Worm (Caenorhabditis elegans) whole organism, young adult: ENCODE measurements around the gene hrde-2.

Experiments
- ZK185.1 ChIP-seq: sonication (generic microtip); optimal IDR thresholded peaks from 2 replicates; lab custom pipeline; 2016; ENCODE audit warnings: mild to moderate bottlenecking, missing genetic modification characterization, missing compliant biosample characterization; ENCODE audit not compliant: poor library complexity, severe bottlenecking
- ama-1 ChIP-seq, 3 experiments: fragments of 150-350 bp in 1 of 3; sonication (generic microtip) in 2 of 3; optimal IDR thresholded peaks; 2 replicates each; lab custom pipeline; 2014 to 2018; ENCODE audit warnings: missing biosample characterization in 2 of 3, missing genetic modification characterization in 2 of 3, missing genetic modification reagents in 2 of 3
- bed-1 ChIP-seq: fragments of 200-800 bp; sonication (Bioruptor generic); IDR thresholded peaks from 2 replicates; pipeline ENCODE4 v1.3.6; 2022; ENCODE audit warnings: missing genetic modification reagents, missing genetic modification characterization, missing compliant biosample characterization
- ztf-28 ChIP-seq: fragments of 200-800 bp; sonication (Bioruptor generic); IDR thresholded peaks from 2 replicates; pipeline ENCODE4 v1.3.6; 2022; ENCODE audit warnings: missing genetic modification reagents, missing genetic modification characterization, missing compliant biosample characterization

DNA sequence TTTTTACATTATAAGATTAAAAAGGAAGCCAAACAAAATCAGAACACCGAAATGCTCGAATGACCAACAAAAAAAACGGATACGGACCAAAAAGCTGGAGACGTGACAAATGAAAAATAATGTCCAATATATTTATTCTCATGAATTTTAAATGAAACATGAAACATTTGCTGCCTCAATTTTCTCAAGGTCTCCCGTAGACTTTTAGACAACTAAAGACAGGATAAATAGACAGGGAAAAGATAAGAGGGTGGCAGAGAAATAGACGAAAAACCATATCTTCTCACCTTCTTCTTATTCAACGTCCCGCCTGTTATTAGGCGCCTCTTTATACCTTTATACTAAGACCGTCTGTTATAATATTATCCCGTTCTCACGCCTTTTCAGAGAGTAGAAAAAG, 10.9 kb downstream of the hrde-2 start:
- TF ChIP-seq ama-1 (optimal IDR thresholded peaks at IDR 0.05; lab: Kevin White, UChicago) = no peak
- no peak for TF ChIP-seq ama-1 (GFP tag; optimal IDR thresholded peaks at IDR 0.05; lab: Kevin White, UChicago)
- no peak for TF ChIP-seq bed-1 (GFP tag; lab: Robert Waterston, UW)
- TF ChIP-seq ztf-28 (GFP tag; lab: Robert Waterston, UW) = no peak
- TF ChIP-seq ZK185.1 = no peak
